Worm (Caenorhabditis elegans): ENCODE measurements around the gene F49C5.12.

Gene F49C5.12

DNA sequence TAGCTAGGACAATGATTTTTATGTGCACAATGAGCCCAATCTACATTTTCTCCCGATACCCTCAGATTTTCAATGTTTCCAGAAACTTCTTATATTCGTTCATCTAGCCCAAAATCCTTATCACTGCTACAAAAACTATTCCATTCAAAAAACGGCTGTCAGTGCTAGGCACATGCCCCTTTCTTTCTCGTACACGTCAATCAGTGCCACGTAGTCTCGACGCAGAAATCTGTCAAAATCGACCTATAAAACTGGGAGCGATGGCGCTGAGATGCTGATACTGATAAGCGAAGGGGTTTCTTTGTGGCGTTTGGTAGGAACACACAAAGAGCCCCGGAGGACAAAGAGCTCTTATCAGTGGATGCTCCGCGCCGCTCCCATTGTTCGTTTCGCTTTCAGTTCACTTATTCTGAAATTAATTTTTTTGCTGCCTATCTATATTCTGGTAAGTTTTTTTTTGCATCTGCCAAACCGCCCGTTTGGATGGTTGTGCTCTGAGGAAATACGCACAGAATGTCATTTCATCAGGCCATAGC, 41.2 kb downstream of the F49C5.12 start, which contains the start of gene srh-70 (continued):
- peak; percentile 87; the same call in 1 of the 2 replicates for TF ChIP-seq Y75B8A.6 (GFP tag; IDR thresholded peaks at IDR 0.05)
- TF ChIP-seq lim-7 (GFP tag; IDR thresholded peaks at IDR 0.05) = 0 out of 2 replicates have a peak, but pooled peaks have one; percentile 26
- TF ChIP-seq aly-2 (tag; optimal IDR thresholded peaks at IDR 0.05) = no peak
- peak; percentile 94 for TF ChIP-seq pqm-1 (tag; optimal IDR thresholded peaks at IDR 0.05)
- peak; percentile 85 for TF ChIP-seq nhr-102 (tag; optimal IDR thresholded peaks at IDR 0.05)
- no peak for TF ChIP-seq nhr-10 (tag; optimal IDR thresholded peaks at IDR 0.05)
- peak; percentile 79 for TF ChIP-seq nhr-28 (tag; optimal IDR thresholded peaks at IDR 0.05)
- no peak for TF ChIP-seq attf-4 (tag; optimal IDR thresholded peaks at IDR 0.05)
- TF ChIP-seq pha-4 (GFP tag; IDR thresholded peaks at IDR 0.05) = peak; percentile 71; the same call in 1 of the 2 replicates
- no peak for TF ChIP-seq pha-4 (tag; optimal IDR thresholded peaks at IDR 0.05)
- no peak for TF ChIP-seq daf-12 (tag; optimal IDR thresholded peaks at IDR 0.05)
- no peak for TF ChIP-seq vab-7 (GFP tag; IDR thresholded peaks at IDR 0.05)
- peak; percentile 86 for TF ChIP-seq nhr-77 (tag; optimal IDR thresholded peaks at IDR 0.05)
- peak; percentile 97 for TF ChIP-seq mdt-29 (GFP tag; IDR thresholded peaks at IDR 0.05)
- peak; percentile 36 for TF ChIP-seq spr-1 (tag; optimal IDR thresholded peaks at IDR 0.05)
- TF ChIP-seq tra-1 (GFP tag; IDR thresholded peaks at IDR 0.05) = peak; percentile 91

DNA sequence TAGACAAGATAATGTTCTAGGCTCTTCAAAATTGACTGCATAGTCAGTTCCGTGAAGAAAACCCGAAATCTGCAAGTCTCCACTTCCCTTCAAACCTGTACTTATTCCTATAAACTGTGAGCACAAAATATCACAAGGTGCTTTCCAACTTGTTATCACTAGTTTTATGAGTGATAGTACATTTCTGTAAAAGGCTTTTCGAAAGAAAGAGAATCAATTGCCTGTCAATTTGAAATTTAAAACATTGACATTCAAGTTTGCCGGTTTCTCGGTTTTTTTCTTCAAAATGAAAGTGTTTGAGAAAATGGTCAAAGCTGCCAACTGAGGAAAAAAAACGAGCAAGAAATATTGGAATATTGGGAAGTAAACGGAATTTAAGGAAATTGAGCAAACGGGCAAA, 42.1 kb downstream of the F49C5.12 start:
- no peak for TF ChIP-seq Y105C5A.15 (GFP tag; IDR thresholded peaks at IDR 0.05)
- no peak for TF ChIP-seq nhr-102 (tag; optimal IDR thresholded peaks at IDR 0.05)
- TF ChIP-seq lin-29 (GFP tag; IDR thresholded peaks at IDR 0.05) = no peak
- TF ChIP-seq ceh-20 (GFP tag; IDR thresholded peaks at IDR 0.05) = no peak
- TF ChIP-seq Y48G9A.11 (GFP tag; IDR thresholded peaks at IDR 0.05) = no peak
- no peak for TF ChIP-seq lin-39 (tag; optimal IDR thresholded peaks at IDR 0.05)
- no peak for TF ChIP-seq Y75B8A.6 (GFP tag; IDR thresholded peaks at IDR 0.05)
- TF ChIP-seq attf-4 (tag; optimal IDR thresholded peaks at IDR 0.05) = no peak
- TF ChIP-seq mes-2 (tag; optimal IDR thresholded peaks at IDR 0.05; ENCODE audit: poor library complexity, severe bottlenecking) = no peak
- 0 out of 2 replicates have a peak, but pooled peaks have one; percentile 9 for TF ChIP-seq mdt-29 (GFP tag; IDR thresholded peaks at IDR 0.05)
- no peak for TF ChIP-seq daf-19 (GFP tag; conservative IDR thresholded peaks at IDR 0.05)
- peak; percentile 38; the same call in 1 of the 2 replicates for TF ChIP-seq php-3 (GFP tag; IDR thresholded peaks at IDR 0.05)
- no peak for TF ChIP-seq egl-43 (GFP tag; IDR thresholded peaks at IDR 0.05)
- TF ChIP-seq sdz-12 (GFP tag; optimal IDR thresholded peaks at IDR 0.05) = no peak
- TF ChIP-seq hlh-11 (tag; optimal IDR thresholded peaks at IDR 0.05) = peak; percentile 22
- peak; percentile 72 for TF ChIP-seq dve-1 (tag; optimal IDR thresholded peaks at IDR 0.05; ENCODE audit: insufficient read depth)
- TF ChIP-seq nhr-41 (GFP tag; IDR thresholded peaks at IDR 0.05) = no peak
- no peak for TF ChIP-seq dpl-1 (GFP tag; optimal IDR thresholded peaks at IDR 0.05)
- TF ChIP-seq ama-1 (optimal IDR thresholded peaks at IDR 0.05) = no peak
- TF ChIP-seq unc-62 (GFP tag; optimal IDR thresholded peaks at IDR 0.05 in 1 of 2) = peak in 1 of 2 experiments; percentile 47
- TF ChIP-seq unc-62 (tag; optimal IDR thresholded peaks at IDR 0.05) = no peak
- TF ChIP-seq dmd-6 (GFP tag; IDR thresholded peaks at IDR 0.05) = peak; percentile 23; the same call in 1 of the 2 replicates
- no peak for TF ChIP-seq nhr-11 (tag; optimal IDR thresholded peaks at IDR 0.05)
- TF ChIP-seq F44E2.7 (GFP tag; IDR thresholded peaks at IDR 0.05) = no peak
- TF ChIP-seq R02D3.7 (tag; optimal IDR thresholded peaks at IDR 0.05) = no peak
- no peak for TF ChIP-seq daf-16 (GFP tag; optimal IDR thresholded peaks at IDR 0.05)
- TF ChIP-seq daf-16 (tag; optimal IDR thresholded peaks at IDR 0.05) = peak; percentile 45
- TF ChIP-seq lin-1 (GFP tag; IDR thresholded peaks at IDR 0.05) = no peak
- no peak for TF ChIP-seq unc-130 (GFP tag; optimal IDR thresholded peaks at IDR 0.05)
- TF ChIP-seq nhr-28 (tag; optimal IDR thresholded peaks at IDR 0.05) = peak; percentile 4

All from whole organism, L4 larva.